Worm (Caenorhabditis elegans) whole organism, L4 larva: ENCODE data around the gene scl-8.

ENCODE experiments used
- D1046.2 ChIP-seq: fragments of 200-800 bp; sonication (Bioruptor generic); IDR thresholded peaks from 2 replicates; pipeline ENCODE4 v1.3.6; 2022; ENCODE audit warnings: missing genetic modification characterization, missing compliant biosample characterization
- F49E8.2 ChIP-seq: sonication (generic microtip); optimal IDR thresholded peaks from 2 replicates; lab custom pipeline; 2016; ENCODE audit warnings: missing compliant biosample characterization, mild to moderate bottlenecking, missing genetic modification characterization, borderline replicate concordance
- R02D3.7 ChIP-seq: fragments of 150-350 bp; sonication (generic microtip); optimal IDR thresholded peaks from 3 replicates; lab custom pipeline; 2014; ENCODE audit warnings: missing biosample characterization, missing genetic modification characterization
- T20F7.1 ChIP-seq: fragments of 200-800 bp; sonication (Bioruptor generic); optimal IDR thresholded peaks from 2 replicates; lab custom pipeline; 2018; ENCODE audit warnings: mild to moderate bottlenecking, missing genetic modification characterization, missing compliant biosample characterization
- T26A8.4 ChIP-seq: fragments of 200-800 bp; sonication (Bioruptor generic); IDR thresholded peaks from 2 replicates; pipeline ENCODE4 v1.3.6; 2022; ENCODE audit warnings: missing genetic modification characterization, missing compliant biosample characterization
- Y105C5A.15 ChIP-seq: fragments of 200-800 bp; sonication (Bioruptor generic); IDR thresholded peaks from 2 replicates; pipeline ENCODE4 v1.3.6; 2022; ENCODE audit warnings: missing genetic modification characterization, missing compliant biosample characterization
- Y75B8A.6 ChIP-seq: fragments of 200-800 bp; sonication (Bioruptor generic); IDR thresholded peaks from 2 replicates; pipeline ENCODE4 v1.3.6; 2022; ENCODE audit warnings: missing genetic modification reagents, missing genetic modification characterization, missing compliant biosample characterization
- ZK546.5 ChIP-seq, 2 experiments: sonication (generic microtip); optimal IDR thresholded peaks; 2 replicates each; lab custom pipeline; 2017; ENCODE audit warnings: missing biosample characterization in 2 of 2, missing genetic modification characterization in 2 of 2
- aha-1 ChIP-seq: fragments of 150-350 bp; peaks from one replicate; lab custom pipeline; 2014; ENCODE audit warnings: missing biosample characterization, missing genetic modification characterization
- ama-1 ChIP-seq: fragments of 150-350 bp; optimal IDR thresholded peaks from 2 replicates; lab custom pipeline; 2014; ENCODE audit warnings: inconsistent platforms, mixed read lengths
- ceh-20 ChIP-seq: fragments of 200-800 bp; sonication (Bioruptor generic); IDR thresholded peaks from 2 replicates; pipeline ENCODE4 v1.3.6; 2022; ENCODE audit warnings: missing genetic modification reagents, missing genetic modification characterization, missing compliant biosample characterization
- ceh-28 ChIP-seq: fragments of 150-350 bp; optimal IDR thresholded peaks from 2 replicates; lab custom pipeline; 2014; ENCODE audit warnings: missing biosample characterization, missing genetic modification reagents, missing genetic modification characterization
- ceh-32 ChIP-seq: sonication (generic microtip); optimal IDR thresholded peaks from 2 replicates; lab custom pipeline; 2016; ENCODE audit warnings: mild to moderate bottlenecking, missing genetic modification characterization, missing compliant biosample characterization; ENCODE audit not compliant: poor library complexity
- ces-1 ChIP-seq: fragments of 150-350 bp; sonication (generic microtip); optimal IDR thresholded peaks from 4 replicates; lab custom pipeline; 2014; ENCODE audit warnings: missing biosample characterization, missing genetic modification reagents, missing genetic modification characterization
- cey-2 ChIP-seq: sonication (generic microtip); optimal IDR thresholded peaks from 3 replicates; lab custom pipeline; 2017; ENCODE audit warnings: missing genetic modification characterization, mild to moderate bottlenecking, missing compliant biosample characterization, antibody characterized with exemption, borderline replicate concordance; ENCODE audit not compliant: insufficient read depth
- ctbp-1 ChIP-seq: fragments of 200-800 bp; sonication (Bioruptor generic); IDR thresholded peaks from 2 replicates; pipeline ENCODE4 v1.3.6; 2022; ENCODE audit warnings: missing genetic modification reagents, missing genetic modification characterization, missing compliant biosample characterization
- daf-12 ChIP-seq: fragments of 150-350 bp; optimal IDR thresholded peaks from 2 replicates; lab custom pipeline; 2014; ENCODE audit warnings: missing biosample characterization, missing genetic modification reagents, missing genetic modification characterization
- daf-16 ChIP-seq, 3 experiments: sonication (generic microtip); optimal IDR thresholded peaks; 2 replicates each; lab custom pipeline; 2016 to 2017; ENCODE audit warnings: missing genetic modification characterization in 3 of 3, missing genetic modification reagents in 3 of 3, mild to moderate bottlenecking in 2 of 3, missing compliant biosample characterization in 2 of 3, missing biosample characterization in 1 of 3, moderate library complexity in 1 of 3
- dpl-1 ChIP-seq: fragments of 150-350 bp; optimal IDR thresholded peaks from 2 replicates; lab custom pipeline; 2014; ENCODE audit warnings: missing biosample characterization, missing genetic modification reagents, missing genetic modification characterization
- dve-1 ChIP-seq: sonication (generic microtip); optimal IDR thresholded peaks from 2 replicates; lab custom pipeline; 2017; ENCODE audit warnings: antibody characterized with exemption, mild to moderate bottlenecking, missing genetic modification characterization, missing compliant biosample characterization; ENCODE audit not compliant: insufficient read depth
- egl-27 ChIP-seq: sonication (generic microtip); optimal IDR thresholded peaks from 3 replicates; lab custom pipeline; 2017; ENCODE audit warnings: missing biosample characterization, missing genetic modification reagents, missing genetic modification characterization
- egl-43 ChIP-seq: fragments of 200-800 bp; sonication (Bioruptor generic); IDR thresholded peaks from 2 replicates; pipeline ENCODE4 v1.3.6; 2022; ENCODE audit warnings: missing genetic modification reagents, missing genetic modification characterization, missing compliant biosample characterization
- fkh-10 ChIP-seq: fragments of 150-350 bp; optimal IDR thresholded peaks from 2 replicates; lab custom pipeline; 2014; ENCODE audit warnings: missing biosample characterization, missing genetic modification reagents, missing genetic modification characterization
- hlh-11 ChIP-seq: fragments of 200-800 bp; sonication (Bioruptor generic); optimal IDR thresholded peaks from 2 replicates; lab custom pipeline; 2018; ENCODE audit warnings: mild to moderate bottlenecking, missing genetic modification characterization, missing compliant biosample characterization
- hlh-30 ChIP-seq: sonication (generic microtip); optimal IDR thresholded peaks from 2 replicates; lab custom pipeline; 2017; ENCODE audit warnings: antibody characterized with exemption, mild to moderate bottlenecking, missing genetic modification characterization, missing compliant biosample characterization; ENCODE audit not compliant: insufficient read depth
- hmg-1.1 ChIP-seq: fragments of 200-800 bp; sonication (Bioruptor generic); IDR thresholded peaks from 2 replicates; pipeline ENCODE4 v1.3.6; 2022; ENCODE audit warnings: missing genetic modification reagents, missing genetic modification characterization, missing compliant biosample characterization
- jun-1 ChIP-seq: fragments of 150-350 bp; optimal IDR thresholded peaks from 2 replicates; lab custom pipeline; 2014; ENCODE audit warnings: missing biosample characterization, missing genetic modification reagents, missing genetic modification characterization
- lin-15B ChIP-seq: fragments of 150-350 bp; sonication (generic microtip); optimal IDR thresholded peaks from 3 replicates; lab custom pipeline; 2014; ENCODE audit warnings: missing biosample characterization, missing genetic modification characterization
- lin-38 ChIP-seq: fragments of 200-800 bp; sonication (Bioruptor generic); IDR thresholded peaks from 2 replicates; pipeline ENCODE4 v1.3.6; 2022; ENCODE audit warnings: missing genetic modification reagents, missing genetic modification characterization, missing compliant biosample characterization
- lir-3 ChIP-seq: sonication (generic microtip); optimal IDR thresholded peaks from 2 replicates; lab custom pipeline; 2016; ENCODE audit warnings: mild to moderate bottlenecking, missing genetic modification characterization, missing compliant biosample characterization
- mdl-1 ChIP-seq, 2 experiments: fragments of 150-350 bp in 1 of 2; sonication (generic microtip) in 1 of 2; optimal IDR thresholded peaks; 2 replicates each; lab custom pipeline; 2014 to 2017; ENCODE audit warnings: missing biosample characterization in 2 of 2, missing genetic modification characterization in 2 of 2
- mdt-29 ChIP-seq: fragments of 200-800 bp; sonication (Bioruptor generic); IDR thresholded peaks from 2 replicates; pipeline ENCODE4 v1.3.6; 2022; ENCODE audit warnings: missing genetic modification reagents, missing genetic modification characterization, missing compliant biosample characterization
- mep-1 ChIP-seq: fragments of 150-350 bp; sonication (generic microtip); optimal IDR thresholded peaks from 3 replicates; lab custom pipeline; 2014; ENCODE audit warnings: missing biosample characterization, missing genetic modification characterization
- mxl-2 ChIP-seq: fragments of 200-800 bp; sonication (Bioruptor generic); conservative IDR thresholded peaks from 2 replicates; pipeline ENCODE4 v1.3.6; 2022; ENCODE audit warnings: missing genetic modification reagents, missing genetic modification characterization, missing compliant biosample characterization
- mxl-3 ChIP-seq: fragments of 200-800 bp; sonication (Bioruptor generic); optimal IDR thresholded peaks from 2 replicates; lab custom pipeline; 2018; ENCODE audit warnings: mild to moderate bottlenecking, missing genetic modification characterization, missing compliant biosample characterization
- nhr-28 ChIP-seq: fragments of 150-350 bp; optimal IDR thresholded peaks from 2 replicates; lab custom pipeline; 2014; ENCODE audit warnings: missing biosample characterization, missing genetic modification characterization
- nhr-41 ChIP-seq: fragments of 200-800 bp; sonication (Bioruptor generic); IDR thresholded peaks from 2 replicates; pipeline ENCODE4 v1.3.6; 2022; ENCODE audit warnings: missing genetic modification reagents, missing genetic modification characterization, missing compliant biosample characterization
- nhr-42 ChIP-seq: fragments of 200-800 bp; sonication (Bioruptor generic); IDR thresholded peaks from 2 replicates; pipeline ENCODE4 v1.3.6; 2022; ENCODE audit warnings: missing genetic modification characterization, missing compliant biosample characterization
- nhr-48 ChIP-seq: sonication (generic microtip); optimal IDR thresholded peaks from 2 replicates; lab custom pipeline; 2016; ENCODE audit warnings: mild to moderate bottlenecking, missing genetic modification characterization, missing compliant biosample characterization
- nhr-76 ChIP-seq: fragments of 150-350 bp; optimal IDR thresholded peaks from 2 replicates; lab custom pipeline; 2014; ENCODE audit warnings: missing biosample characterization, missing genetic modification characterization
- nhr-77 ChIP-seq: fragments of 150-350 bp; optimal IDR thresholded peaks from 2 replicates; lab custom pipeline; 2014; ENCODE audit warnings: missing biosample characterization, missing genetic modification characterization
- pqm-1 ChIP-seq: sonication (generic microtip); optimal IDR thresholded peaks from 2 replicates; lab custom pipeline; 2017; ENCODE audit warnings: missing biosample characterization, missing genetic modification characterization
- rbr-2 ChIP-seq: sonication (generic microtip); optimal IDR thresholded peaks from 2 replicates; lab custom pipeline; 2016; ENCODE audit warnings: missing genotype, missing genetic modification characterization, missing compliant biosample characterization
- sdz-12 ChIP-seq: fragments of 200-800 bp; sonication (Bioruptor generic); optimal IDR thresholded peaks from 2 replicates; lab custom pipeline; 2018; ENCODE audit warnings: mild to moderate bottlenecking, missing genetic modification characterization, missing compliant biosample characterization
- snpc-1.2 ChIP-seq: fragments of 200-800 bp; sonication (Bioruptor generic); IDR thresholded peaks from 2 replicates; pipeline ENCODE4 v1.3.6; 2022; ENCODE audit warnings: missing genetic modification reagents, missing genetic modification characterization, missing compliant biosample characterization
- snpc-4 ChIP-seq: fragments of 150-350 bp; optimal IDR thresholded peaks from 2 replicates; lab custom pipeline; 2014; ENCODE audit warnings: missing biosample characterization, missing genetic modification characterization
- tag-97 ChIP-seq: fragments of 200-800 bp; sonication (Bioruptor generic); IDR thresholded peaks from 2 replicates; pipeline ENCODE4 v1.3.6; 2022; ENCODE audit warnings: missing genetic modification characterization, missing compliant biosample characterization
- tra-1 ChIP-seq: fragments of 200-800 bp; sonication (Bioruptor generic); IDR thresholded peaks from 2 replicates; pipeline ENCODE4 v1.3.6; 2022; ENCODE audit warnings: missing genetic modification reagents, missing genetic modification characterization, missing compliant biosample characterization
- unc-62 ChIP-seq, 3 experiments: fragments of 150-350 bp in 1 of 3; sonication (generic microtip); optimal IDR thresholded peaks in 2 of 3; peaks in 1 of 3; 1 replicate in 1 of 3; 2 replicates in 2 of 3; lab custom pipeline; 2014 to 2017; ENCODE audit warnings: missing biosample characterization in 3 of 3, missing genetic modification characterization in 3 of 3, missing genetic modification reagents in 3 of 3, missing genotype in 1 of 3
- vab-7 ChIP-seq: fragments of 200-800 bp; sonication (Bioruptor generic); IDR thresholded peaks from 2 replicates; pipeline ENCODE4 v1.3.6; 2022; ENCODE audit warnings: missing genetic modification reagents, missing genetic modification characterization, missing compliant biosample characterization
- zfp-2 ChIP-seq: sonication (generic microtip); optimal IDR thresholded peaks from 2 replicates; lab custom pipeline; 2016; ENCODE audit warnings: mild to moderate bottlenecking, missing genetic modification characterization, missing compliant biosample characterization

The scl-8 gene

ce11 chrIV:13079119-13079518 is 7.6 kb downstream of the scl-8 start, which contains the start of gene C39E9.8:
Gene C39E9.8 (plus strand): TSS chrIV:13079446.
- TF ChIP-seq lir-3 (tag; lab: Kevin White, UChicago) (no peak), ceh-28 (tag; lab: Kevin White, UChicago) (no peak), Y75B8A.6 (GFP tag; lab: Robert Waterston, UW) (no peak), F49E8.2 (tag; lab: Kevin White, UChicago) (no peak), snpc-1.2 (no peak), mxl-3 (GFP tag; lab: Kevin White, UChicago) (peak; percentile 60), daf-16 (GFP tag; optimal IDR thresholded peaks at IDR 0.05; lab: Kevin White, UChicago) (no peak), daf-16 (tag; optimal IDR thresholded peaks at IDR 0.05; lab: Kevin White, UChicago) (no peak), mxl-2 (GFP tag; lab: Robert Waterston, UW) (no peak), tag-97 (GFP tag; lab: Robert Waterston, UW) (no peak), tra-1 (no peak), dve-1 (tag; lab: Kevin White, UChicago) (peak; percentile 21), T20F7.1 (GFP tag; lab: Kevin White, UChicago) (no peak), hlh-30 (tag; lab: Kevin White, UChicago) (peak; percentile 55), cey-2 (tag; lab: Kevin White, UChicago) (peak; percentile 80), zfp-2 (no peak), nhr-42 (GFP tag; lab: Robert Waterston, UW) (no peak), daf-12 (tag; lab: Kevin White, UChicago) (no peak), R02D3.7 (tag; lab: Kevin White, UChicago) (no peak), dpl-1 (GFP tag; lab: Kevin White, UChicago) (no peak), snpc-4 (no peak), unc-62 (GFP tag; optimal IDR thresholded peaks at IDR 0.05 in 1 of 2; lab: Kevin White, UChicago) (no peak), unc-62 (tag; optimal IDR thresholded peaks at IDR 0.05; lab: Kevin White, UChicago) (no peak), jun-1 (tag; lab: Kevin White, UChicago) (no peak), ctbp-1 (GFP tag; lab: Robert Waterston, UW) (no peak), nhr-48 (tag; lab: Kevin White, UChicago) (no peak), lin-15B (no peak), ceh-20 (GFP tag; lab: Robert Waterston, UW) (no peak), nhr-41 (no peak), nhr-77 (tag; lab: Kevin White, UChicago) (no peak), Y105C5A.15 (GFP tag; lab: Robert Waterston, UW) (no peak), pqm-1 (tag; lab: Kevin White, UChicago) (no peak), ama-1 (lab: Kevin White, UChicago) (no peak), egl-27 (no peak), nhr-28 (tag; lab: Kevin White, UChicago) (peak; percentile 76), fkh-10 (GFP tag; lab: Kevin White, UChicago) (no peak), sdz-12 (GFP tag; lab: Kevin White, UChicago) (no peak), ZK546.5 (tag; optimal IDR thresholded peaks at IDR 0.05; lab: Kevin White, UChicago) (no peak), rbr-2 (no peak), hmg-1.1 (GFP tag; lab: Robert Waterston, UW) (no peak), mdt-29 (GFP tag; lab: Robert Waterston, UW) (no peak), vab-7 (GFP tag; lab: Robert Waterston, UW) (no peak), mep-1 (tag; lab: Kevin White, UChicago) (no peak), lin-38 (GFP tag; lab: Robert Waterston, UW) (no peak), aha-1 (tag; lab: Kevin White, UChicago) (no peak), mdl-1 (tag; optimal IDR thresholded peaks at IDR 0.05; lab: Kevin White, UChicago) (peak in 1 of 2 experiments; percentile 28), T26A8.4 (GFP tag; lab: Robert Waterston, UW) (no peak), ceh-32 (tag; lab: Kevin White, UChicago) (no peak), egl-43 (GFP tag; lab: Robert Waterston, UW) (no peak), D1046.2 (GFP tag; lab: Robert Waterston, UW) (no peak), nhr-76 (tag; lab: Kevin White, UChicago) (no peak), ces-1 (GFP tag; lab: Kevin White, UChicago) (no peak), hlh-11 (tag; lab: Kevin White, UChicago) (peak; percentile 67)
